Fruit fly (Drosophila melanogaster): ENCODE measurements around the gene CG31516.

Gene CG31516

DNA sequence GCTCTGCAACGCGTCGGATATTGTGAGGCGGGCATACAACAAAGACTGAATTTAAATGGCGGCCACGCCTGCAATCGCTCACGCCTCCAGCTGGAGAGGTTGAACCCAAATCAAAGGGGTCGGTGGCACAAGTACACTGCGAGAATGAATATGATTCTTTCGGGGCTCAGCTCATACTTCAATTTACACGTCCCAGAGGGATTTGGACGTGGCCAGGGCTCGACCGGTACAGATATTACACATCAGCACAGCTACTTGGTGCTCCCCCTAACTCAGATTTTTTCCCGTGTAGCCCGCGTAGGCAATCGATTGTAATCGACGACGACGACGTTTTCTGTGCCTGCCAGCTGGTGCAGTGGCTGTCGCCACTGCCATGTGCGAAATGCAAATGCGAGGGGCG, 5.9 kb downstream of the CG31516 start (continued):
- TF ChIP-seq lbe (GFP tag; optimal IDR thresholded peaks at IDR 0.05): no peak
- TF ChIP-seq tup (GFP tag; optimal IDR thresholded peaks at IDR 0.05): peak; percentile 32
- no peak for TF ChIP-seq CG14965 (GFP tag; optimal IDR thresholded peaks at IDR 0.05; ENCODE audit: borderline replicate concordance)
- TF ChIP-seq Opbp (GFP tag; IDR thresholded peaks at IDR 0.05; ENCODE audit: partially characterized antibody): no peak
- no peak for TF ChIP-seq hth (optimal IDR thresholded peaks at IDR 0.05)
- peak; percentile 39; the same call in 1 of the 2 replicates for TF ChIP-seq Dip2 (GFP tag; IDR thresholded peaks at IDR 0.05)
- TF ChIP-seq Scr (GFP tag; IDR thresholded peaks at IDR 0.05; ENCODE audit: partially characterized antibody): no peak
- TF ChIP-seq CG30431 (GFP tag; optimal IDR thresholded peaks at IDR 0.05): peak; percentile 73
- peak; percentile 95 for TF ChIP-seq sens (GFP tag)
- TF ChIP-seq nau (GFP tag; optimal IDR thresholded peaks at IDR 0.05): peak; percentile 66
- TF ChIP-seq dmrt11E (tag; optimal IDR thresholded peaks at IDR 0.05): peak; percentile 31
- peak; percentile 75 for TF ChIP-seq tap (tag; optimal IDR thresholded peaks at IDR 0.05)
- TF ChIP-seq CG11723 (GFP tag; optimal IDR thresholded peaks at IDR 0.05): peak; percentile 69
- peak; percentile 62 for TF ChIP-seq CG1529 (GFP tag; optimal IDR thresholded peaks at IDR 0.05)
- peak; percentile 84 for TF ChIP-seq CG7839 (tag; optimal IDR thresholded peaks at IDR 0.05)
- TF ChIP-seq CG1024 (GFP tag; IDR thresholded peaks at IDR 0.05): peak; percentile 84
- TF ChIP-seq CG11695 (GFP tag; IDR thresholded peaks at IDR 0.05): peak; percentile 83; the same call in 2 of the 3 replicates
- peak; percentile 26 for TF ChIP-seq CG10267 (tag; optimal IDR thresholded peaks at IDR 0.05)
- peak; percentile 95 for TF ChIP-seq ci (GFP tag; IDR thresholded peaks at IDR 0.05)
- TF ChIP-seq dati (GFP tag; IDR thresholded peaks at IDR 0.05): peak; percentile 77
- no peak for TF ChIP-seq gfzf (GFP tag; optimal IDR thresholded peaks at IDR 0.05)
- peak; percentile 90 for TF ChIP-seq Rx (GFP tag; IDR thresholded peaks at IDR 0.05)
- TF ChIP-seq CG6854 (GFP tag; optimal IDR thresholded peaks at IDR 0.05): no peak
- no peak for TF ChIP-seq ftz-f1 (GFP tag; optimal IDR thresholded peaks at IDR 0.05)
- no peak for TF ChIP-seq Sin3A (optimal IDR thresholded peaks at IDR 0.05)
- TF ChIP-seq Asciz (GFP tag; optimal IDR thresholded peaks at IDR 0.05): peak; percentile 65
- peak; percentile 73 for TF ChIP-seq danr (GFP tag; IDR thresholded peaks at IDR 0.05)
- TF ChIP-seq tx (GFP tag; optimal IDR thresholded peaks at IDR 0.05): peak; percentile 57
- peak; percentile 68 for TF ChIP-seq CG5180 (GFP tag; optimal IDR thresholded peaks at IDR 0.05)
- peak; percentile 12 for TF ChIP-seq zfh2 (GFP tag; optimal IDR thresholded peaks at IDR 0.05)
- no peak for TF ChIP-seq abd-A (tag; optimal IDR thresholded peaks at IDR 0.05)
- TF ChIP-seq CG8359 (GFP tag; optimal IDR thresholded peaks at IDR 0.05; ENCODE audit: borderline replicate concordance): peak; percentile 42
- TF ChIP-seq Bdp1 (GFP tag; optimal IDR thresholded peaks at IDR 0.05): peak; percentile 51
- no peak for TF ChIP-seq nerfin-2 (GFP tag; IDR thresholded peaks at IDR 0.05; ENCODE audit: partially characterized antibody)
- peak; percentile 65; the same call in 1 of the 3 replicates for TF ChIP-seq CG2199 (GFP tag; IDR thresholded peaks at IDR 0.05)
- TF ChIP-seq TFAM (GFP tag; optimal IDR thresholded peaks at IDR 0.05): peak; percentile 14
- peak; percentile 90 for TF ChIP-seq CG34422 (GFP tag; IDR thresholded peaks at IDR 0.05)
- no peak for TF ChIP-seq HLHmδ (GFP tag; optimal IDR thresholded peaks at IDR 0.05)
- peak; percentile 82 for TF ChIP-seq lab (GFP tag; optimal IDR thresholded peaks at IDR 0.05)
- TF ChIP-seq dan (GFP tag; IDR thresholded peaks at IDR 0.05): peak; percentile 56; the same call in 1 of the 2 replicates
- peak; percentile 71 for TF ChIP-seq chn (GFP tag; optimal IDR thresholded peaks at IDR 0.05)
- peak; percentile 6 for TF ChIP-seq CG4617 (GFP tag; optimal IDR thresholded peaks at IDR 0.05; ENCODE audit: borderline replicate concordance)
- TF ChIP-seq CG1233 (GFP tag; optimal IDR thresholded peaks at IDR 0.05): peak; percentile 56
- peak; percentile 87 for TF ChIP-seq Optix (GFP tag; IDR thresholded peaks at IDR 0.05)
- TF ChIP-seq Sox102F (GFP tag; optimal IDR thresholded peaks at IDR 0.05): peak; percentile 87
- peak; percentile 76 for TF ChIP-seq CG12659 (GFP tag; optimal IDR thresholded peaks at IDR 0.05)
- peak; percentile 34 for TF ChIP-seq p53 (GFP tag; optimal IDR thresholded peaks at IDR 0.05)
- TF ChIP-seq bab2 (GFP tag; optimal IDR thresholded peaks at IDR 0.05): peak; percentile 74
- no peak for TF ChIP-seq tna (GFP tag; IDR thresholded peaks at IDR 0.05; ENCODE audit: partially characterized antibody)
- peak in 1 of 2 experiments; percentile 78 for TF ChIP-seq Hr78 (GFP tag; optimal IDR thresholded peaks at IDR 0.05)
